Worm (Caenorhabditis elegans) whole organism, late embryonic: ENCODE measurements around the gene str-252.
"Not testable (repeated sequence)": the region's sequence is repeated elsewhere in the genome, so short reads cannot be mapped to it uniquely, and the experiment has no call there.

ENCODE experiments used
- T23F11.4 ChIP-seq: fragments of 200-800 bp; sonication (Bioruptor generic); optimal IDR thresholded peaks from 2 replicates; lab custom pipeline; 2018; ENCODE audit warnings: mild to moderate bottlenecking, missing genetic modification characterization, missing compliant biosample characterization
- ama-1 ChIP-seq: fragments of 150-350 bp; optimal IDR thresholded peaks from 2 replicates; lab custom pipeline; 2014
- ceh-18 ChIP-seq: sonication (generic microtip); optimal IDR thresholded peaks from 2 replicates; lab custom pipeline; 2016; ENCODE audit warnings: missing genetic modification characterization, missing compliant biosample characterization
- ceh-9 ChIP-seq: sonication (generic microtip); optimal IDR thresholded peaks from 2 replicates; lab custom pipeline; 2016; ENCODE audit warnings: mild to moderate bottlenecking, missing genetic modification characterization, inconsistent platforms, missing compliant biosample characterization
- hlh-30 ChIP-seq: sonication (generic microtip); optimal IDR thresholded peaks from 2 replicates; lab custom pipeline; 2017; ENCODE audit warnings: antibody characterized with exemption, missing genetic modification characterization, missing compliant biosample characterization; ENCODE audit not compliant: insufficient read depth
- pat-9 ChIP-seq: fragments of 200-800 bp; sonication (Bioruptor generic); optimal IDR thresholded peaks from 2 replicates; lab custom pipeline; 2018; ENCODE audit warnings: mild to moderate bottlenecking, missing genetic modification characterization, moderate library complexity, missing compliant biosample characterization
- pha-4 ChIP-seq: fragments of 150-350 bp; optimal IDR thresholded peaks from 2 replicates; lab custom pipeline; 2018; ENCODE audit warnings: missing biosample characterization, missing genetic modification reagents, missing genetic modification characterization
- tbx-2 ChIP-seq: sonication (generic microtip); optimal IDR thresholded peaks from 2 replicates; lab custom pipeline; 2016; ENCODE audit warnings: missing genetic modification characterization, missing compliant biosample characterization
- ttx-3 ChIP-seq: sonication (generic microtip); optimal IDR thresholded peaks from 2 replicates; lab custom pipeline; 2016; ENCODE audit warnings: missing genetic modification reagents, missing genetic modification characterization, missing compliant biosample characterization
- unc-55 ChIP-seq: sonication (generic microtip); optimal IDR thresholded peaks from 2 replicates; lab custom pipeline; 2017; ENCODE audit warnings: missing biosample characterization, missing genetic modification reagents, missing genetic modification characterization

ce11 chrV:13868886-13869285 is 47.4 kb upstream of the str-252 start:
- not testable (repeated sequence) for TF ChIP-seq ceh-9 (tag; lab: Kevin White, UChicago); ama-1 (lab: Kevin White, UChicago); hlh-30; tbx-2 (tag; lab: Kevin White, UChicago); pha-4 (tag; lab: Kevin White, UChicago); unc-55; ttx-3 (tag; lab: Kevin White, UChicago); ceh-18; T23F11.4 (GFP tag; lab: Kevin White, UChicago)
- TF ChIP-seq pat-9 (tag; lab: Kevin White, UChicago): peak; percentile 50
